Worm (Caenorhabditis elegans): ENCODE data around the gene W03A5.2.

DNA sequence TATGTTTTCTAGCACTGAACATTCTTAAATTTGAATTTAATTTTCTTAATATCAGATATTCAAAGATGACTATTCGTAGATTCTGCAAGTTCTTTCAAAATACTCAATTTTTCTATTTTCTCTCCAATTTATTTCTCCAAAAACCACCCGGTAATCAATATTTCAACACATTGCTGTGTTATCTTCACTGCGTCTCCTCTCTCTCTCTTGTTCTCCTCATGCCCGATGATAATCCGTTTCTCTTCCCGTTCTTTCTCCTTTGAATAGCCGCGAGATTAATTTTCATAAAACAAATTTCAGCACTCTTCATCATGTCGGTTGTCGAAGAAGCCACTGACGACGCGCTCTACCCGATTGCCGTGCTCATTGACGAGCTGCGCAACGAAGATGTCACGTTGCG lies 44.6 kb downstream of the W03A5.2 start, which contains the start of gene paa-1:
- no peak for TF ChIP-seq lin-13 (GFP tag; optimal IDR thresholded peaks at IDR 0.05)
- TF ChIP-seq tbx-2 (tag; optimal IDR thresholded peaks at IDR 0.05): no peak
- no peak for TF ChIP-seq elt-2 (tag; optimal IDR thresholded peaks at IDR 0.05)
- no peak for TF ChIP-seq ceh-88 (GFP tag; IDR thresholded peaks at IDR 0.05)
- no peak for TF ChIP-seq nhr-77 (tag; optimal IDR thresholded peaks at IDR 0.05)
